Fruit fly (Drosophila melanogaster) whole organism, wandering third instar larva: ENCODE measurements around the gene mew.

Experiments used
- CG32264 ChIP-seq: fragments of 200-800 bp; sonication (Bioruptor generic); optimal IDR thresholded peaks from 2 replicates; lab custom pipeline; 2016; ENCODE audit warnings: missing biosample characterization, missing genetic modification characterization
- CG9705 ChIP-seq: fragments of 200-800 bp; sonication (Bioruptor generic); optimal IDR thresholded peaks from 2 replicates; lab custom pipeline; 2018; ENCODE audit warnings: missing biosample characterization, mild to moderate bottlenecking, missing genetic modification characterization
- CrebA ChIP-seq: fragments of 200-800 bp; sonication (Bioruptor generic); optimal IDR thresholded peaks from 2 replicates; lab custom pipeline; 2016; ENCODE audit warnings: missing biosample characterization, mild to moderate bottlenecking, missing genetic modification characterization, borderline replicate concordance
- Dfd ChIP-seq: fragments of >200 bp; optimal IDR thresholded peaks from 2 replicates; lab custom pipeline; 2017; ENCODE audit warnings: missing biosample characterization, missing genetic modification characterization
- Dif ChIP-seq: fragments of 200-275, 200-300 bp; sonication (Bioruptor generic); optimal IDR thresholded peaks from 2 replicates; lab custom pipeline; 2018; ENCODE audit warnings: missing biosample characterization, missing genetic modification characterization; ENCODE audit not compliant: partially characterized antibody
- HLH106 ChIP-seq: fragments of 200-800 bp; optimal IDR thresholded peaks from 3 replicates; lab custom pipeline; 2019; ENCODE audit warnings: missing biosample characterization, mild to moderate bottlenecking, missing genetic modification characterization, moderate library complexity
- Hnf4 ChIP-seq: fragments of 200-800 bp; sonication (Bioruptor generic); optimal IDR thresholded peaks from 2 replicates; lab custom pipeline; 2016; ENCODE audit warnings: missing biosample characterization, mild to moderate bottlenecking, missing genetic modification characterization
- Hr78 ChIP-seq: fragments of >200 bp; optimal IDR thresholded peaks from 2 replicates; lab custom pipeline; 2017; ENCODE audit warnings: missing biosample characterization, missing genetic modification characterization
- Hr83 ChIP-seq: fragments of 200-300 bp; sonication (Bioruptor generic); optimal IDR thresholded peaks from 2 replicates; lab custom pipeline; 2016; ENCODE audit warnings: missing biosample characterization, mild to moderate bottlenecking, missing genetic modification characterization, moderate library complexity; ENCODE audit not compliant: poor library complexity, severe bottlenecking
- Mio ChIP-seq: sonication (Bioruptor generic); optimal IDR thresholded peaks from 2 replicates; lab custom pipeline; 2016; ENCODE audit warnings: missing biosample characterization, missing genetic modification characterization
- Myc ChIP-seq: fragments of >200 bp; optimal IDR thresholded peaks from 2 replicates; lab custom pipeline; 2017
- N ChIP-seq: fragments of >200 bp; optimal IDR thresholded peaks from 2 replicates; lab custom pipeline; 2018; ENCODE audit warnings: missing biosample characterization, missing external identifiers, missing genetic modification characterization
- OdsH ChIP-seq: fragments of 200-800 bp; sonication (Bioruptor generic); optimal IDR thresholded peaks from 2 replicates; lab custom pipeline; 2016; ENCODE audit warnings: missing biosample characterization, mild to moderate bottlenecking, missing genetic modification characterization
- Sp1 ChIP-seq: fragments of 200-800 bp; sonication (Bioruptor generic); optimal IDR thresholded peaks from 3 replicates; lab custom pipeline; 2019; ENCODE audit warnings: missing biosample characterization, mild to moderate bottlenecking, missing genetic modification characterization, moderate library complexity
- Vsx2 ChIP-seq: fragments of 200-300, 225-300 bp; sonication (Bioruptor generic); optimal IDR thresholded peaks from 2 replicates; lab custom pipeline; 2018; ENCODE audit warnings: missing biosample characterization, missing genetic modification characterization; ENCODE audit not compliant: partially characterized antibody
- br ChIP-seq: fragments of 200-800 bp; sonication (Bioruptor generic); optimal IDR thresholded peaks from 2 replicates; lab custom pipeline; 2016; ENCODE audit warnings: missing biosample characterization, missing genetic modification characterization
- brk ChIP-seq: fragments of 200-800 bp; sonication (Bioruptor generic); optimal IDR thresholded peaks from 2 replicates; lab custom pipeline; 2016; ENCODE audit warnings: missing biosample characterization, mild to moderate bottlenecking, missing genetic modification characterization
- dl ChIP-seq, 2 experiments: fragments of 175-275, 200-275 bp in 1 of 2; fragments of 200-275 bp in 1 of 2; sonication (Bioruptor generic); optimal IDR thresholded peaks; lab custom pipeline; 2018; ENCODE audit warnings: mild to moderate bottlenecking in 2 of 2, missing biosample characterization in 2 of 2, missing genetic modification characterization in 2 of 2, moderate library complexity in 2 of 2; ENCODE audit not compliant: partially characterized antibody in 2 of 2, insufficient read depth in 1 of 2
- dmrt93B ChIP-seq: fragments of 200-800 bp; sonication (Bioruptor generic); optimal IDR thresholded peaks from 2 replicates; lab custom pipeline; 2018; ENCODE audit warnings: missing biosample characterization, mild to moderate bottlenecking, missing genetic modification characterization
- ey ChIP-seq: fragments of 200-800 bp; sonication (Bioruptor generic); optimal IDR thresholded peaks from 2 replicates; lab custom pipeline; 2016; ENCODE audit warnings: missing biosample characterization, missing genetic modification characterization
- foxo ChIP-seq, 2 experiments: fragments of 200-800 bp; sonication (Bioruptor generic); optimal IDR thresholded peaks; 2 replicates in 1 of 2; 3 replicates in 1 of 2; lab custom pipeline; 2016 to 2017; ENCODE audit warnings: missing biosample characterization in 2 of 2, missing genetic modification characterization in 2 of 2
- fru ChIP-seq: fragments of 200-800 bp; sonication (Bioruptor generic); optimal IDR thresholded peaks from 3 replicates; lab custom pipeline; 2016; ENCODE audit warnings: missing biosample characterization, mild to moderate bottlenecking, missing genetic modification characterization
- h ChIP-seq: fragments of 200-800 bp; sonication (Bioruptor generic); optimal IDR thresholded peaks from 3 replicates; lab custom pipeline; 2016; ENCODE audit warnings: missing biosample characterization, mild to moderate bottlenecking, missing genetic modification characterization
- jim ChIP-seq: fragments of 175-275, 200-325 bp; sonication (Bioruptor generic); optimal IDR thresholded peaks from 2 replicates; lab custom pipeline; 2016; ENCODE audit warnings: missing biosample characterization, mild to moderate bottlenecking, missing genetic modification characterization
- pan ChIP-seq: fragments of >200 bp; optimal IDR thresholded peaks from 2 replicates; lab custom pipeline; 2017
- psq ChIP-seq: fragments of 200-800 bp; sonication (Bioruptor generic); optimal IDR thresholded peaks from 3 replicates; lab custom pipeline; 2017; ENCODE audit warnings: missing biosample characterization, mild to moderate bottlenecking, missing genetic modification characterization, moderate library complexity
- rgr ChIP-seq: fragments of 200-800 bp; sonication (Bioruptor generic); optimal IDR thresholded peaks from 3 replicates; lab custom pipeline; 2016; ENCODE audit warnings: missing biosample characterization, mild to moderate bottlenecking, missing genetic modification characterization
- sage ChIP-seq: fragments of 200-800 bp; sonication (Bioruptor generic); optimal IDR thresholded peaks from 2 replicates; lab custom pipeline; 2016; ENCODE audit warnings: missing biosample characterization, mild to moderate bottlenecking, missing genetic modification characterization
- sv ChIP-seq: fragments of 200-800 bp; sonication (Bioruptor generic); optimal IDR thresholded peaks from 3 replicates; lab custom pipeline; 2016; ENCODE audit warnings: missing biosample characterization, missing genetic modification characterization
- tai ChIP-seq: sonication (Bioruptor generic); optimal IDR thresholded peaks from 2 replicates; lab custom pipeline; 2016; ENCODE audit warnings: missing biosample characterization, missing genetic modification characterization
- usp ChIP-seq: fragments of >200 bp; optimal IDR thresholded peaks from 2 replicates; lab custom pipeline; 2017; ENCODE audit warnings: missing biosample characterization, missing genetic modification characterization
- woc ChIP-seq: sonication (Bioruptor generic); optimal IDR thresholded peaks from 2 replicates; lab custom pipeline; 2016; ENCODE audit warnings: missing biosample characterization, mild to moderate bottlenecking, missing genetic modification characterization

The mew gene

dm6 chrX:13219290-13219689 is 39.0 kb downstream of the mew start:
- TF ChIP-seq Mio = no peak
- TF ChIP-seq jim (GFP tag; lab: Kevin White, UChicago) = no peak
- no peak for TF ChIP-seq Vsx2
- TF ChIP-seq rgr (GFP tag; lab: Kevin White, UChicago) = no peak
- no peak for TF ChIP-seq psq (GFP tag; lab: Kevin White, UChicago)
- no peak for TF ChIP-seq HLH106 (tag; lab: Kevin White, UChicago)
- no peak for TF ChIP-seq br
- TF ChIP-seq pan (lab: Kevin White, UChicago) = no peak
- no peak for TF ChIP-seq Dfd
- TF ChIP-seq dmrt93B (GFP tag; lab: Kevin White, UChicago) = no peak
- no peak for TF ChIP-seq dl (GFP tag; optimal IDR thresholded peaks at IDR 0.05; lab: Kevin White, UChicago; ENCODE audit: insufficient read depth in 1 of 2, partially characterized antibody in 2 of 2)
- no peak for TF ChIP-seq Hnf4 (GFP tag; lab: Kevin White, UChicago)
- no peak for TF ChIP-seq CrebA (GFP tag; lab: Kevin White, UChicago)
- TF ChIP-seq, all 38 proteins: peak for 0

- peak; percentile 24 for TF ChIP-seq woc (GFP tag; lab: Kevin White, UChicago)
- TF ChIP-seq rgr (GFP tag; lab: Kevin White, UChicago) = peak; percentile 53
- TF ChIP-seq psq (GFP tag; lab: Kevin White, UChicago) = peak; percentile 4
- no peak for TF ChIP-seq tai (GFP tag; lab: Kevin White, UChicago)
- TF ChIP-seq OdsH (GFP tag; lab: Kevin White, UChicago) = peak; percentile 32
- TF ChIP-seq dl (GFP tag; optimal IDR thresholded peaks at IDR 0.05; lab: Kevin White, UChicago; ENCODE audit: insufficient read depth in 1 of 2, partially characterized antibody in 2 of 2) = peak in 1 of 2 experiments; percentile 37
- peak; percentile 43 for TF ChIP-seq h (GFP tag; lab: Kevin White, UChicago)
- TF ChIP-seq Sp1 (GFP tag; lab: Kevin White, UChicago) = peak; percentile 19
- TF ChIP-seq Mio = no peak
- peak; percentile 65 for TF ChIP-seq fru (GFP tag; lab: Kevin White, UChicago)
- peak; percentile 24 for TF ChIP-seq HLH106 (tag; lab: Kevin White, UChicago)
- TF ChIP-seq Hnf4 (GFP tag; lab: Kevin White, UChicago) = peak; percentile 46
- TF ChIP-seq sv (GFP tag; lab: Kevin White, UChicago) = peak; percentile 25
- TF ChIP-seq Myc (lab: Kevin White, UChicago) = no peak
- peak in 1 of 2 experiments; percentile 62 for TF ChIP-seq foxo (GFP tag; optimal IDR thresholded peaks at IDR 0.05; lab: Kevin White, UChicago)
- peak; percentile 88 for TF ChIP-seq Dif
- TF ChIP-seq N (GFP tag; lab: Kevin White, UChicago) = no peak
- TF ChIP-seq ey (GFP tag; lab: Kevin White, UChicago) = peak; percentile 53
Observed at dm6 chrX:13214056-13214455, 44.2 kb downstream of the mew start.

DNA sequence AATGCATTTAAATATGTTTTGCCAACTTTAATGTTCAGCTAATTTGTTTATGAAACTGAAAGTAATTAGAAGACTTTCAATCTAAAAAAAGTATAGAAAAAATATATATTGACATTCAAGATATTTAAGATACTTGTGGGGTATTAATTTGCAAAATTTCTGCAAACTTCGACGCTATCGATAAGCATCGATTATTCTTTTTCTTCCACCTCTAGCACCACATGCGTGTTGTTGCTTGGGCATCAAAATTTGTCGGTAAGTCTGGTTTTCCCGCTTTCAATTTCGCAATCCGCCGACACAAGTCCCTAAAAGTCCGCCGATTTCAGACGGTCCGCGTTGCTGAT is 46.2 kb downstream of the mew start, which contains the start of gene REG:
Gene REG, plus strand, starts transcription at position 188 of the 344 bp plus-strand sequence.
- TF ChIP-seq Hr83 (no peak), CG32264 (GFP tag; lab: Kevin White, UChicago) (no peak), sage (no peak), Mio (no peak), Hnf4 (GFP tag; lab: Kevin White, UChicago) (no peak)

DNA sequence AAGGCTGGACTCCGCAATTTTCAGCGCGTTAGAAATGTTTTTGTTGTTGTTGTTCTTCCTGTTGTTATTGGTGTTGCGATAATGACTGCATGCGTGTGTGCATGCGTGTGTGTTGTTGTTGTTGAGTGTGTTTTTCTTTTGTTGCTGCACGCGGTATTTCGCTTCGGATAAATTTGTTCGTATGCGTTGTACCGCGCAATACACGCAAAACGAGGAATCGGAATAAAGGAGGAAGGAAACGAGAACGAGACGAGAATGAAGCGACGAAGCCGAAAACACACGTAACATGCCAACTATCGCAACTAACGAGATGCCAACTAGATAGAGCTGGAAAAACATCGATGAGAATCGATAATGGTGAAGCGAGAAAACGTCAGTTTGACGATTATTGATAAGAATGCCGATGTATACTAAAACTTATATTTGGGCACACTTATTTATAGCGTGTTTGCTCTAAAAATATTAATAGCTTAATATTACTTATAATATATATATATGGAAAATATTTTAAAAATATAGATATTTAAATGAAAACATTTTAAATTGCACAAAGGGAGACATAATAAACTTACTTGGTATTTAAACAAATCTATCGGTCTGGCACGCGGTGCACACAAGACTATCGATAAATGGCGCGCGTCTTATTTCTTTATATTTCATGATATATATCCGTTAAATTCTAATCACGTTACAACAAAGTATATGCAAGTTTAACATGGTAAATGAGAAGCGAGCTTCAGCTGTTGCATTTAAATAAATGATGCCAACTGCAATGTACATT is 46.7 kb downstream of the mew start, which contains the start of gene sno:
Gene sno, minus strand, starts transcription at position 318 of the 781 bp plus-strand sequence.
- TF ChIP-seq pan (lab: Kevin White, UChicago) (no peak), Hr78 (GFP tag; lab: Kevin White, UChicago) (no peak), Hr83 (no peak), Hnf4 (GFP tag; lab: Kevin White, UChicago) (no peak), OdsH (GFP tag; lab: Kevin White, UChicago) (no peak), sage (no peak), usp (no peak), br (no peak), CG32264 (GFP tag; lab: Kevin White, UChicago) (no peak), psq (GFP tag; lab: Kevin White, UChicago) (peak; percentile 7), sv (GFP tag; lab: Kevin White, UChicago) (no peak), dl (GFP tag; optimal IDR thresholded peaks at IDR 0.05; lab: Kevin White, UChicago; ENCODE audit: insufficient read depth in 1 of 2, partially characterized antibody in 2 of 2) (no peak), woc (GFP tag; lab: Kevin White, UChicago) (no peak), brk (GFP tag; lab: Kevin White, UChicago) (peak; percentile 24), tai (GFP tag; lab: Kevin White, UChicago) (no peak), CG9705 (no peak), Myc (lab: Kevin White, UChicago) (peak; percentile 60)
